Fruit fly (Drosophila melanogaster) whole organism, embryonic: ENCODE data around the gene CG4611.

Experiments used
- Aef1 ChIP-seq: fragments of 200-800 bp; sonication (Bioruptor generic); IDR thresholded peaks from 3 replicates; pipeline ENCODE4 v1.3.6; 2022; ENCODE audit warnings: missing biosample characterization, missing genetic modification characterization
- Bteb2 ChIP-seq: fragments of 200-800 bp; sonication (Bioruptor generic); optimal IDR thresholded peaks from 2 replicates; lab custom pipeline; 2016; ENCODE audit warnings: missing biosample characterization, missing genetic modification characterization
- CG10321 ChIP-seq: fragments of 200-800 bp; sonication (Bioruptor generic); IDR thresholded peaks from 2 replicates; pipeline ENCODE4 v1.3.6; 2022; ENCODE audit warnings: missing biosample characterization, missing genetic modification characterization
- CG11695 ChIP-seq: fragments of 200-800 bp; sonication (Bioruptor generic); IDR thresholded peaks from 3 replicates; pipeline ENCODE4 v1.3.6; 2022; ENCODE audit warnings: missing biosample characterization, missing genetic modification characterization
- CG12299 ChIP-seq: fragments of 200-800 bp; sonication (Bioruptor generic); optimal IDR thresholded peaks from 2 replicates; lab custom pipeline; 2018; ENCODE audit warnings: missing biosample characterization, mild to moderate bottlenecking, missing genetic modification characterization
- CG15601 ChIP-seq: fragments of 200-800 bp; sonication (Bioruptor generic); optimal IDR thresholded peaks from 3 replicates; lab custom pipeline; 2019; ENCODE audit warnings: missing biosample characterization, mild to moderate bottlenecking, missing genetic modification characterization, moderate library complexity
- CG1603 ChIP-seq: fragments of 200-800 bp; sonication (Bioruptor generic); optimal IDR thresholded peaks from 2 replicates; lab custom pipeline; 2019; ENCODE audit warnings: missing biosample characterization, mild to moderate bottlenecking, missing genetic modification characterization, moderate library complexity
- CG17568 ChIP-seq: fragments of 200-800 bp; sonication (Bioruptor generic); optimal IDR thresholded peaks from 2 replicates; lab custom pipeline; 2018; ENCODE audit warnings: missing biosample characterization, mild to moderate bottlenecking, missing genetic modification characterization, moderate library complexity
- CG2116 ChIP-seq: fragments of 200-800 bp; sonication (Bioruptor generic); optimal IDR thresholded peaks from 3 replicates; lab custom pipeline; 2018; ENCODE audit warnings: missing biosample characterization, mild to moderate bottlenecking, missing genetic modification characterization
- CG2889 ChIP-seq: fragments of 200-800 bp; sonication (Bioruptor generic); IDR thresholded peaks from 3 replicates; pipeline ENCODE4 v1.3.6; 2022; ENCODE audit warnings: missing biosample characterization, missing genetic modification characterization
- CG4360 ChIP-seq: fragments of 200-800 bp; sonication (Bioruptor generic); IDR thresholded peaks from 2 replicates; pipeline ENCODE4 v1.3.6; 2022; ENCODE audit warnings: missing biosample characterization, missing genetic modification characterization
- CG4730 ChIP-seq: fragments of 200-800 bp; sonication (Bioruptor generic); IDR thresholded peaks from 2 replicates; pipeline ENCODE4 v1.3.6; 2022; ENCODE audit warnings: missing biosample characterization, missing genetic modification characterization
- CG5953 ChIP-seq: fragments of 200-800 bp; sonication (Bioruptor generic); IDR thresholded peaks from 2 replicates; pipeline ENCODE4 v1.3.6; 2022; ENCODE audit warnings: missing biosample characterization, missing genetic modification characterization
- CG7271 ChIP-seq: fragments of 200-800 bp; sonication (Bioruptor generic); optimal IDR thresholded peaks from 2 replicates; lab custom pipeline; 2018; ENCODE audit warnings: missing biosample characterization, mild to moderate bottlenecking, missing genetic modification characterization, moderate library complexity
- CG8944 ChIP-seq: fragments of 200-800 bp; sonication (Bioruptor generic); optimal IDR thresholded peaks from 3 replicates; lab custom pipeline; 2016; ENCODE audit warnings: missing biosample characterization, missing genetic modification characterization
- CkIIα-i1 ChIP-seq: fragments of 200-800 bp; sonication (Bioruptor generic); IDR thresholded peaks from 2 replicates; pipeline ENCODE4 v1.3.6; 2022; ENCODE audit warnings: missing biosample characterization, missing genetic modification characterization
- E2f2 ChIP-seq: fragments of 200-800 bp; sonication (Bioruptor generic); IDR thresholded peaks from 2 replicates; pipeline ENCODE4 v1.3.6; 2022; ENCODE audit warnings: missing biosample characterization, missing genetic modification characterization
- Elba2 ChIP-seq: fragments of 200-800 bp; sonication (Bioruptor generic); optimal IDR thresholded peaks from 3 replicates; lab custom pipeline; 2016; ENCODE audit warnings: missing biosample characterization, missing genetic modification characterization
- H15 ChIP-seq: fragments of 200-800 bp; sonication (Bioruptor generic); IDR thresholded peaks from 3 replicates; pipeline ENCODE4 v1.3.6; 2022; ENCODE audit warnings: missing biosample characterization, missing genetic modification characterization
- HLH3B ChIP-seq: fragments of 200-800 bp; sonication (Bioruptor generic); IDR thresholded peaks from 2 replicates; pipeline ENCODE4 v1.3.6; 2022; ENCODE audit warnings: missing biosample characterization, missing genetic modification characterization
- HLH54F ChIP-seq: fragments of 200-800 bp; sonication (Bioruptor generic); optimal IDR thresholded peaks from 3 replicates; lab custom pipeline; 2016; ENCODE audit warnings: missing biosample characterization, missing genetic modification characterization
- HLHmδ ChIP-seq: fragments of 200-800 bp; sonication (Bioruptor generic); optimal IDR thresholded peaks from 2 replicates; lab custom pipeline; 2018; ENCODE audit warnings: missing biosample characterization, mild to moderate bottlenecking, missing genetic modification characterization, moderate library complexity
- Lpt ChIP-seq: fragments of >200 bp; optimal IDR thresholded peaks from 2 replicates; lab custom pipeline; 2018; ENCODE audit warnings: missing biosample characterization, missing genetic modification characterization
- Nf-YA ChIP-seq: fragments of 200-800 bp; sonication (Bioruptor generic); IDR thresholded peaks from 2 replicates; pipeline ENCODE4 v1.3.6; 2022; ENCODE audit warnings: missing biosample characterization, missing genetic modification characterization
- Oli ChIP-seq: fragments of 200-800 bp; sonication (Bioruptor generic); optimal IDR thresholded peaks from 2 replicates; lab custom pipeline; 2018; ENCODE audit warnings: missing biosample characterization, mild to moderate bottlenecking, missing genetic modification characterization, moderate library complexity
- Sin3A ChIP-seq: fragments of >200 bp; optimal IDR thresholded peaks from 2 replicates; lab custom pipeline; 2018
- Sox100B ChIP-seq: fragments of 200-800 bp; sonication (Bioruptor generic); optimal IDR thresholded peaks from 3 replicates; lab custom pipeline; 2018; ENCODE audit warnings: missing biosample characterization, mild to moderate bottlenecking, missing genetic modification characterization
- Taf1 ChIP-seq: fragments of 200-800 bp; sonication (Bioruptor generic); IDR thresholded peaks from 2 replicates; pipeline ENCODE4 v1.3.6; 2022; ENCODE audit warnings: missing biosample characterization, missing genetic modification characterization
- Usf ChIP-seq: fragments of 200-800 bp; sonication (Bioruptor generic); optimal IDR thresholded peaks from 2 replicates; lab custom pipeline; 2017; ENCODE audit warnings: missing genotype, missing biosample characterization, missing genetic modification characterization
- Vsx1 ChIP-seq: fragments of 200-800 bp; sonication (Bioruptor generic); optimal IDR thresholded peaks from 2 replicates; lab custom pipeline; 2017; ENCODE audit warnings: missing biosample characterization, mild to moderate bottlenecking, missing genetic modification characterization, missing genetic modification reagents
- al ChIP-seq: fragments of 200-800 bp; sonication (Bioruptor generic); IDR thresholded peaks from 2 replicates; pipeline ENCODE4 v1.3.6; 2022; ENCODE audit warnings: missing biosample characterization, missing genetic modification characterization
- ato ChIP-seq: fragments of 200-800 bp; sonication (Bioruptor generic); IDR thresholded peaks from 2 replicates; pipeline ENCODE4 v1.3.6; 2022; ENCODE audit warnings: missing biosample characterization, missing genetic modification characterization; ENCODE audit not compliant: partially characterized antibody
- croc ChIP-seq: fragments of 200-800 bp; sonication (Bioruptor generic); conservative IDR thresholded peaks from 3 replicates; pipeline ENCODE4 v1.3.6; 2022; ENCODE audit warnings: missing biosample characterization, missing genetic modification characterization
- dimm ChIP-seq: fragments of 200-800 bp; sonication (Bioruptor generic); IDR thresholded peaks from 2 replicates; pipeline ENCODE4 v1.3.6; 2022; ENCODE audit warnings: missing biosample characterization, missing genetic modification characterization
- ewg ChIP-seq: fragments of 200-800 bp; sonication (Bioruptor generic); optimal IDR thresholded peaks from 3 replicates; lab custom pipeline; 2017; ENCODE audit warnings: mild to moderate bottlenecking, missing biosample characterization, missing genetic modification reagents, missing genetic modification characterization
- gcm ChIP-seq: fragments of 200-800 bp; sonication (Bioruptor generic); optimal IDR thresholded peaks from 2 replicates; lab custom pipeline; 2019; ENCODE audit warnings: missing biosample characterization, mild to moderate bottlenecking, missing genetic modification characterization, moderate library complexity
- gem ChIP-seq: fragments of 200-800 bp; sonication (Bioruptor generic); optimal IDR thresholded peaks from 2 replicates; lab custom pipeline; 2019; ENCODE audit warnings: missing biosample characterization, mild to moderate bottlenecking, missing genetic modification characterization, moderate library complexity
- grau ChIP-seq: fragments of 200-800 bp; optimal IDR thresholded peaks from 3 replicates; lab custom pipeline; 2019; ENCODE audit warnings: missing biosample characterization, mild to moderate bottlenecking, missing genetic modification characterization, moderate library complexity
- gro ChIP-seq: fragments of 200-800 bp; sonication (Bioruptor generic); optimal IDR thresholded peaks from 2 replicates; lab custom pipeline; 2016; ENCODE audit warnings: missing biosample characterization, missing genetic modification characterization
- ham ChIP-seq: fragments of 200-800 bp; sonication (Bioruptor generic); IDR thresholded peaks from 2 replicates; pipeline ENCODE4 v1.3.6; 2022; ENCODE audit warnings: missing biosample characterization, missing genetic modification characterization
- hbn ChIP-seq: fragments of 200-800 bp; sonication (Bioruptor generic); IDR thresholded peaks from 2 replicates; pipeline ENCODE4 v1.3.6; 2022; ENCODE audit warnings: missing biosample characterization, missing genetic modification characterization; ENCODE audit not compliant: partially characterized antibody
- her ChIP-seq: fragments of 200-800 bp; sonication (Bioruptor generic); optimal IDR thresholded peaks from 2 replicates; lab custom pipeline; 2016; ENCODE audit warnings: missing biosample characterization, missing genetic modification characterization
- hkb ChIP-seq, 2 experiments: fragments of 200-800 bp in 1 of 2; fragments of >200 bp in 1 of 2; sonication (Bioruptor generic) in 1 of 2; IDR thresholded peaks in 1 of 2; optimal IDR thresholded peaks in 1 of 2; 2 replicates each; pipeline versions ENCODE4 v1.3.6 to Lab custom; 2017 to 2022; ENCODE audit warnings: missing biosample characterization in 1 of 2, missing genetic modification characterization in 1 of 2
- inv ChIP-seq: fragments of 200-800 bp; sonication (Bioruptor generic); IDR thresholded peaks from 2 replicates; pipeline ENCODE4 v1.3.6; 2022; ENCODE audit warnings: missing biosample characterization, missing genetic modification characterization; ENCODE audit not compliant: partially characterized antibody
- otp ChIP-seq: fragments of 200-800 bp; sonication (Bioruptor generic); IDR thresholded peaks from 3 replicates; pipeline ENCODE4, ENCODE4 v1.3.6; 2022; ENCODE audit warnings: missing biosample characterization, missing genetic modification characterization
- shn ChIP-seq: fragments of 200-800 bp; sonication (Bioruptor generic); optimal IDR thresholded peaks from 3 replicates; lab custom pipeline; 2016; ENCODE audit warnings: missing biosample characterization, missing genetic modification characterization
- slp2 ChIP-seq: fragments of 200-800 bp; sonication (Bioruptor generic); optimal IDR thresholded peaks from 2 replicates; lab custom pipeline; 2016; ENCODE audit warnings: missing biosample characterization, missing genetic modification characterization
- tna ChIP-seq: fragments of 200-800 bp; sonication (Bioruptor generic); IDR thresholded peaks from 2 replicates; pipeline ENCODE4 v1.3.6; 2022; ENCODE audit warnings: missing biosample characterization, missing genetic modification characterization; ENCODE audit not compliant: partially characterized antibody
- vnd ChIP-seq: fragments of 200-800 bp; sonication (Bioruptor generic); IDR thresholded peaks from 3 replicates; pipeline ENCODE4 v1.3.6; 2022; ENCODE audit warnings: missing biosample characterization, missing genetic modification characterization; ENCODE audit not compliant: partially characterized antibody

CG4611 gene

DNA sequence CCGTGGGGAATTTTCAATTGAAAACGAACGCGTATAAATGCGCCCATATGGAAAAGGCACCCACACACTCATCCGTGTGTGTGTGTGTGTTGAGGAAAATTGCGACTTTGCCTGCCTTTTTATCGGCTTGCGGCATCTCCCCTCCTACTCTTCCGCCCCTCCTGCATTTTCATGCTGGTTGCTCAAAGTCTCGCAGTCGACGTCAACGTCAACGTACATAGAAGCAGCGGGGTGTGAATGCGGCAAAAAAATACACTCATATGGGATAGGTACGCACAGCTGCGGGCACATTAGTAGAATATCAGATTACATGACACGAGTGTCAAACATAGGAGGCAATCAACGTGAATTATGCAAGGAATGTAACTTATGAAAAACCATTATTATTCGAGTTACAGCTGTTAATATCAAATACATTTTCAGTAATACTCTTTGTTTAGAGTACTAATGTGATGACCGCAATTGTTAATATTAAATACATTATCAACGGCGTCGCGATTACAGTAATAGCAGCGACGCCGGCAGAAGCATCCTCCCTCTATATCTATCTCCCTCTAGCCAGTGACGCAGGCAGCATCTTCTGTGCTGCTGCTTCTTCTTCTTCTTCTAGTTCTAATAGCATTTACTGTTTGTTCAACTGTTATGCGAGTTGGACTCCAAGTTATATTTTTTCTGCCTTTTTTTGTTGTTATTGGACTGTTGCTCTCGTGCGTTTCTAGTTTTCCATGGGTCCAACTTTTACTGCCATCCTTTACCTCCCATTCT, 50.8 kb downstream of the CG4611 start (continued):
- TF ChIP-seq ewg (GFP tag; lab: Kevin White, UChicago) (peak; percentile 80), HLH3B (GFP tag; lab: Robert Waterston, UW) (peak; percentile 88), CG2116 (peak; percentile 39), Vsx1 (GFP tag; lab: Kevin White, UChicago) (peak; percentile 71), CG8944 (peak; percentile 90), HLH54F (GFP tag; lab: Kevin White, UChicago) (peak; percentile 83), CG7271 (tag; lab: Kevin White, UChicago) (peak; percentile 78), CG15601 (tag; lab: Kevin White, UChicago) (peak; percentile 84), Usf (peak; percentile 85), CkIIα-i1 (no peak), CG5953 (GFP tag; lab: Robert Waterston, UW) (peak; percentile 82), Aef1 (GFP tag; lab: Robert Waterston, UW) (peak; percentile 84), al (peak; percentile 74), hkb (optimal IDR thresholded peaks at IDR 0.05; lab: Kevin White, UChicago) (no peak), hkb (GFP tag; IDR thresholded peaks at IDR 0.05; lab: Robert Waterston, UW) (peak; percentile 95), CG12299 (peak; percentile 83), CG17568 (GFP tag; lab: Kevin White, UChicago) (peak; percentile 75), Sin3A (lab: Kevin White, UChicago) (no peak), CG1603 (peak; percentile 98), vnd (no peak), grau (tag; lab: Kevin White, UChicago) (peak; percentile 89), HLHmδ (GFP tag; lab: Kevin White, UChicago) (no peak), otp (GFP tag; lab: Robert Waterston, UW) (peak; percentile 87), Oli (tag; lab: Kevin White, UChicago) (peak; percentile 93), dimm (peak; percentile 73), Sox100B (GFP tag; lab: Kevin White, UChicago) (peak; percentile 72), ato (GFP tag; lab: Robert Waterston, UW) (no peak), Bteb2 (GFP tag; lab: Kevin White, UChicago) (peak; percentile 79), H15 (GFP tag; lab: Robert Waterston, UW) (peak; percentile 81; the same call in 2 of the 3 replicates), inv (GFP tag; lab: Robert Waterston, UW) (no peak), croc (GFP tag; lab: Robert Waterston, UW) (peak; percentile 85), tna (GFP tag; lab: Robert Waterston, UW) (no peak), gro (GFP tag; lab: Kevin White, UChicago) (peak; percentile 64), Nf-YA (GFP tag; lab: Robert Waterston, UW) (peak; percentile 68), slp2 (peak; percentile 90), E2f2 (GFP tag; lab: Robert Waterston, UW) (peak; percentile 55; the same call in 1 of the 2 replicates), Lpt (no peak), CG10321 (GFP tag; lab: Robert Waterston, UW) (peak; percentile 38; the same call in 1 of the 2 replicates), CG11695 (GFP tag; lab: Robert Waterston, UW) (peak; percentile 92), Elba2 (no peak), ham (GFP tag; lab: Robert Waterston, UW) (peak; percentile 60; the same call in 1 of the 2 replicates), her (GFP tag; lab: Kevin White, UChicago) (peak; percentile 78), shn (GFP tag; lab: Kevin White, UChicago) (peak; percentile 81), gcm (GFP tag; lab: Kevin White, UChicago) (peak; percentile 92), CG4360 (GFP tag; lab: Robert Waterston, UW) (peak; percentile 70), gem (peak; percentile 95), CG4730 (peak; percentile 81), Taf1 (GFP tag; lab: Robert Waterston, UW) (peak; percentile 54; the same call in 1 of the 2 replicates), hbn (GFP tag; lab: Robert Waterston, UW) (no peak), CG2889 (peak; percentile 62; the same call in 2 of the 3 replicates)
